Fruit fly (Drosophila melanogaster) whole organism, embryonic: Measurements from ENCODE around the gene TwdlS.
A peak's percentile ranks its signal among the peaks of the same experiment; 100 is the strongest.

Source experiments
- Asciz ChIP-seq: fragments of 200-800 bp; sonication (Bioruptor generic); optimal IDR thresholded peaks from 2 replicates; lab custom pipeline; 2017; ENCODE audit warnings: missing biosample characterization, mild to moderate bottlenecking, missing genetic modification characterization, missing genetic modification reagents
- CG11504 ChIP-seq: fragments of 200-800 bp; sonication (Bioruptor generic); optimal IDR thresholded peaks from 3 replicates; lab custom pipeline; 2019; ENCODE audit warnings: missing biosample characterization, mild to moderate bottlenecking, missing genetic modification characterization, moderate library complexity
- CG16779 ChIP-seq: fragments of 200-800 bp; sonication (Bioruptor generic); IDR thresholded peaks from 2 replicates; pipeline ENCODE4 v1.3.6; 2022; ENCODE audit warnings: missing biosample characterization, missing genetic modification characterization
- CG18599 ChIP-seq: fragments of 200-800 bp; sonication (Bioruptor generic); optimal IDR thresholded peaks from 3 replicates; lab custom pipeline; 2017; ENCODE audit warnings: missing biosample characterization, missing genetic modification characterization, mild to moderate bottlenecking, moderate library complexity, missing genetic modification reagents
- CG2678 ChIP-seq: fragments of 200-800 bp; sonication (Bioruptor generic); optimal IDR thresholded peaks from 3 replicates; lab custom pipeline; 2019; ENCODE audit warnings: missing biosample characterization, mild to moderate bottlenecking, missing genetic modification characterization, moderate library complexity
- CG4424 ChIP-seq: fragments of 200-800 bp; sonication (Bioruptor generic); optimal IDR thresholded peaks from 3 replicates; lab custom pipeline; 2016; ENCODE audit warnings: missing biosample characterization, missing genetic modification characterization
- CG7271 ChIP-seq: fragments of 200-800 bp; sonication (Bioruptor generic); optimal IDR thresholded peaks from 2 replicates; lab custom pipeline; 2018; ENCODE audit warnings: missing biosample characterization, mild to moderate bottlenecking, missing genetic modification characterization, moderate library complexity
- CG8281 ChIP-seq: fragments of 200-800 bp; sonication (Bioruptor generic); optimal IDR thresholded peaks from 2 replicates; lab custom pipeline; 2018; ENCODE audit warnings: missing biosample characterization, mild to moderate bottlenecking, missing genetic modification characterization, moderate library complexity
- CG9932 ChIP-seq: fragments of 200-800 bp; sonication (Bioruptor generic); IDR thresholded peaks from 2 replicates; pipeline ENCODE4 v1.3.6; 2022; ENCODE audit warnings: missing biosample characterization, missing genetic modification characterization
- Dbx ChIP-seq: fragments of 200-800 bp; sonication (Bioruptor generic); IDR thresholded peaks from 3 replicates; pipeline ENCODE4 v1.3.6; 2022; ENCODE audit warnings: missing biosample characterization, missing genetic modification characterization
- Deaf1 ChIP-seq: fragments of 200-800 bp; optimal IDR thresholded peaks from 3 replicates; lab custom pipeline; 2019; ENCODE audit warnings: missing biosample characterization, mild to moderate bottlenecking, missing genetic modification characterization, moderate library complexity
- Hey ChIP-seq: fragments of 200-800 bp; sonication (Bioruptor generic); optimal IDR thresholded peaks from 3 replicates; lab custom pipeline; 2018; ENCODE audit warnings: missing biosample characterization, mild to moderate bottlenecking, missing genetic modification characterization
- Jarid2 ChIP-seq: fragments of 200-800 bp; sonication (Bioruptor generic); optimal IDR thresholded peaks from 3 replicates; lab custom pipeline; 2017; ENCODE audit warnings: mild to moderate bottlenecking, missing biosample characterization, missing genetic modification reagents, missing genetic modification characterization
- Mrtf ChIP-seq: fragments of 200-800 bp; sonication (Bioruptor generic); IDR thresholded peaks from 3 replicates; pipeline ENCODE4 v1.3.6; 2022; ENCODE audit warnings: missing biosample characterization, missing genetic modification characterization
- NFAT ChIP-seq: fragments of 200-800 bp; sonication (Bioruptor generic); IDR thresholded peaks from 2 replicates; pipeline ENCODE4 v1.3.6; 2022; ENCODE audit warnings: missing biosample characterization, missing genetic modification characterization
- Oli ChIP-seq: fragments of 200-800 bp; sonication (Bioruptor generic); optimal IDR thresholded peaks from 2 replicates; lab custom pipeline; 2018; ENCODE audit warnings: missing biosample characterization, mild to moderate bottlenecking, missing genetic modification characterization, moderate library complexity
- Taf1 ChIP-seq: fragments of 200-800 bp; sonication (Bioruptor generic); IDR thresholded peaks from 2 replicates; pipeline ENCODE4 v1.3.6; 2022; ENCODE audit warnings: missing biosample characterization, missing genetic modification characterization
- Trl ChIP-seq, 3 experiments: fragments of >200 bp in 2 of 3; fragments of 200-800 bp in 1 of 3; sonication (Bioruptor generic) in 1 of 3; optimal IDR thresholded peaks; 2 replicates in 1 of 3; 3 replicates in 2 of 3; lab custom pipeline; 2016 to 2017; ENCODE audit warnings: missing biosample characterization in 1 of 3, missing genetic modification characterization in 1 of 3
- abd-A ChIP-seq: fragments of 200-800 bp; sonication (Bioruptor generic); optimal IDR thresholded peaks from 3 replicates; lab custom pipeline; 2019; ENCODE audit warnings: missing biosample characterization, mild to moderate bottlenecking, missing genetic modification characterization, moderate library complexity
- amos ChIP-seq: fragments of 200-800 bp; sonication (Bioruptor generic); IDR thresholded peaks from 2 replicates; pipeline ENCODE4 v1.3.6; 2022; ENCODE audit warnings: missing biosample characterization, missing genetic modification characterization; ENCODE audit not compliant: partially characterized antibody
- chinmo ChIP-seq: fragments of 200-800 bp; sonication (Bioruptor generic); IDR thresholded peaks from 4 replicates; pipeline ENCODE4 v1.3.6; 2022; ENCODE audit warnings: missing biosample characterization, missing genetic modification characterization; ENCODE audit not compliant: partially characterized antibody
- ewg ChIP-seq: fragments of 200-800 bp; sonication (Bioruptor generic); optimal IDR thresholded peaks from 3 replicates; lab custom pipeline; 2017; ENCODE audit warnings: mild to moderate bottlenecking, missing biosample characterization, missing genetic modification reagents, missing genetic modification characterization
- gsb-n ChIP-seq: fragments of 200-800 bp; sonication (Bioruptor generic); optimal IDR thresholded peaks from 3 replicates; lab custom pipeline; 2018; ENCODE audit warnings: missing biosample characterization, mild to moderate bottlenecking, missing genetic modification characterization
- hb ChIP-seq: fragments of 200-800 bp; sonication (Bioruptor generic); IDR thresholded peaks from 3 replicates; pipeline ENCODE4 v1.3.6; 2022; ENCODE audit warnings: missing biosample characterization, missing genetic modification characterization; ENCODE audit not compliant: partially characterized antibody
- org-1 ChIP-seq: fragments of 200-800 bp; sonication (Bioruptor generic); optimal IDR thresholded peaks from 2 replicates; lab custom pipeline; 2017; ENCODE audit warnings: missing biosample characterization, missing genetic modification characterization
- p53 ChIP-seq: fragments of 200-800 bp; sonication (Bioruptor generic); optimal IDR thresholded peaks from 2 replicates; lab custom pipeline; 2016; ENCODE audit warnings: missing biosample characterization, missing genetic modification characterization
- repo ChIP-seq: fragments of 200-800 bp; sonication (Bioruptor generic); optimal IDR thresholded peaks from 2 replicates; lab custom pipeline; 2016; ENCODE audit warnings: missing biosample characterization, missing genetic modification characterization
- run ChIP-seq: fragments of 200-800 bp; sonication (Bioruptor generic); optimal IDR thresholded peaks from 3 replicates; lab custom pipeline; 2018; ENCODE audit warnings: missing biosample characterization, mild to moderate bottlenecking, missing genetic modification characterization
- scrt ChIP-seq: fragments of 200-800 bp; sonication (Bioruptor generic); optimal IDR thresholded peaks from 2 replicates; lab custom pipeline; 2018; ENCODE audit warnings: missing biosample characterization, mild to moderate bottlenecking, missing genetic modification characterization, moderate library complexity
- sug ChIP-seq: fragments of 200-800 bp; optimal IDR thresholded peaks from 2 replicates; lab custom pipeline; 2019; ENCODE audit warnings: missing biosample characterization, mild to moderate bottlenecking, missing genetic modification characterization, moderate library complexity
- toy ChIP-seq: fragments of 200-800 bp; sonication (Bioruptor generic); IDR thresholded peaks from 2 replicates; pipeline ENCODE4 v1.3.6; 2022; ENCODE audit warnings: missing biosample characterization, missing genetic modification characterization

The TwdlS gene

dm6 chr3R:26671525-26672132 lies 35.1 kb downstream of the TwdlS start (continued):
- no peak for TF ChIP-seq Taf1
- peak; percentile 73 for TF ChIP-seq CG18599 (GFP tag; lab: Kevin White, UChicago)
- 0 out of 3 replicates have a peak, but pooled peaks have one; percentile 30 for TF ChIP-seq Dbx (GFP tag; lab: Robert Waterston, UW)
- TF ChIP-seq hb: no peak
- TF ChIP-seq CG2678 (tag; lab: Kevin White, UChicago): peak; percentile 66
- no peak for TF ChIP-seq repo (GFP tag; lab: Kevin White, UChicago)
- TF ChIP-seq CG11504: peak; percentile 48
- TF ChIP-seq toy (GFP tag; lab: Robert Waterston, UW): no peak
- TF ChIP-seq NFAT (GFP tag; lab: Robert Waterston, UW): no peak
- no peak for TF ChIP-seq run (tag; lab: Kevin White, UChicago)

dm6 chr3R:26681947-26682346 lies 45.5 kb downstream of the TwdlS start, which contains the start of gene beat-VII:
Gene beat-VII, minus strand, starts transcription at chr3R:26681966.
- no peak for TF ChIP-seq org-1 (GFP tag; lab: Kevin White, UChicago)
- no peak for TF ChIP-seq CG4424 (GFP tag; lab: Kevin White, UChicago)
- TF ChIP-seq p53 (GFP tag; lab: Kevin White, UChicago): no peak
- TF ChIP-seq CG16779: peak; percentile 77; the same call in 1 of the 2 replicates
- TF ChIP-seq chinmo: 0 out of 4 replicates have a peak, but pooled peaks have one; percentile 56
- TF ChIP-seq Trl (optimal IDR thresholded peaks at IDR 0.05; lab: Kevin White, UChicago): peak; percentile 31 to 43
- TF ChIP-seq Trl (GFP tag; optimal IDR thresholded peaks at IDR 0.05; lab: Kevin White, UChicago): no peak
- TF ChIP-seq gsb-n (tag; lab: Kevin White, UChicago): no peak
- no peak for TF ChIP-seq CG8281 (tag; lab: Kevin White, UChicago)
- TF ChIP-seq amos: 0 out of 2 replicates have a peak, but pooled peaks have one; percentile 3
- TF ChIP-seq CG7271: no peak
- TF ChIP-seq Mrtf (GFP tag; lab: Robert Waterston, UW): no peak
- TF ChIP-seq CG9932 (GFP tag; lab: Robert Waterston, UW): 0 out of 2 replicates have a peak, but pooled peaks have one; percentile 21
- TF ChIP-seq abd-A: peak; percentile 9
- TF ChIP-seq sug (tag; lab: Kevin White, UChicago): no peak
- no peak for TF ChIP-seq Oli (tag; lab: Kevin White, UChicago)
- no peak for TF ChIP-seq Asciz (GFP tag; lab: Kevin White, UChicago)
- TF ChIP-seq ewg (GFP tag; lab: Kevin White, UChicago): peak; percentile 2
- TF ChIP-seq Jarid2: peak; percentile 18
- TF ChIP-seq Deaf1 (tag; lab: Kevin White, UChicago): peak; percentile 74
- TF ChIP-seq scrt (GFP tag; lab: Kevin White, UChicago): peak; percentile 100
- TF ChIP-seq Hey: no peak
